Fruit fly (Drosophila melanogaster) whole organism, embryonic: ENCODE data around the gene CG2247.

Experiments used
- Ada2b ChIP-seq: fragments of 200-800 bp; sonication (Bioruptor generic); IDR thresholded peaks from 2 replicates; pipeline ENCODE4 v1.3.6; 2022; ENCODE audit warnings: missing biosample characterization, missing genetic modification characterization
- Atf-2 ChIP-seq: fragments of 200-800 bp; sonication (Bioruptor generic); optimal IDR thresholded peaks from 2 replicates; lab custom pipeline; 2016; ENCODE audit warnings: missing biosample characterization, missing genetic modification characterization
- Blimp-1 ChIP-seq: fragments of 200-800 bp; sonication (Bioruptor generic); optimal IDR thresholded peaks from 3 replicates; lab custom pipeline; 2018; ENCODE audit warnings: missing biosample characterization, missing genetic modification characterization, mild to moderate bottlenecking, moderate library complexity, missing genetic modification reagents
- Bteb2 ChIP-seq: fragments of 200-800 bp; sonication (Bioruptor generic); optimal IDR thresholded peaks from 2 replicates; lab custom pipeline; 2016; ENCODE audit warnings: missing biosample characterization, missing genetic modification characterization
- CG10209 ChIP-seq: fragments of 200-800 bp; sonication (Bioruptor generic); optimal IDR thresholded peaks from 3 replicates; lab custom pipeline; 2017; ENCODE audit warnings: missing biosample characterization, mild to moderate bottlenecking, missing genetic modification characterization, missing genetic modification reagents
- CG12219 ChIP-seq: fragments of 200-800 bp; sonication (Bioruptor generic); optimal IDR thresholded peaks from 3 replicates; lab custom pipeline; 2018; ENCODE audit warnings: missing biosample characterization, mild to moderate bottlenecking, missing genetic modification characterization
- CG1233 ChIP-seq: fragments of 200-800 bp; sonication (Bioruptor generic); optimal IDR thresholded peaks from 4 replicates; lab custom pipeline; 2018; ENCODE audit warnings: missing biosample characterization, mild to moderate bottlenecking, missing genetic modification characterization
- CG14441 ChIP-seq: fragments of 200-800 bp; sonication (Bioruptor generic); IDR thresholded peaks from 2 replicates; pipeline ENCODE4 v1.3.6; 2022; ENCODE audit warnings: missing biosample characterization, missing genetic modification characterization
- CG14965 ChIP-seq: fragments of 200-800 bp; sonication (Bioruptor generic); optimal IDR thresholded peaks from 2 replicates; lab custom pipeline; 2016; ENCODE audit warnings: missing biosample characterization, missing genetic modification characterization, borderline replicate concordance
- CG17186 ChIP-seq: fragments of 200-800 bp; sonication (Bioruptor generic); optimal IDR thresholded peaks from 3 replicates; lab custom pipeline; 2017; ENCODE audit warnings: missing biosample characterization, missing genetic modification reagents, missing genetic modification characterization
- CG1832 ChIP-seq: fragments of 200-800 bp; sonication (Bioruptor generic); optimal IDR thresholded peaks from 2 replicates; lab custom pipeline; 2017; ENCODE audit warnings: missing biosample characterization, mild to moderate bottlenecking, missing genetic modification characterization, inconsistent platforms
- CG2129 ChIP-seq: fragments of 200-800 bp; sonication (Bioruptor generic); IDR thresholded peaks from 2 replicates; pipeline ENCODE4 v1.3.6; 2022; ENCODE audit warnings: missing biosample characterization, missing genetic modification characterization; ENCODE audit not compliant: partially characterized antibody
- CG3163 ChIP-seq: fragments of 200-800 bp; sonication (Bioruptor generic); optimal IDR thresholded peaks from 3 replicates; lab custom pipeline; 2016; ENCODE audit warnings: missing biosample characterization, missing genetic modification characterization
- CG33213 ChIP-seq: fragments of 200-800 bp; sonication (Bioruptor generic); optimal IDR thresholded peaks from 3 replicates; lab custom pipeline; 2016; ENCODE audit warnings: missing biosample characterization, missing genetic modification characterization
- CG34376 ChIP-seq: fragments of 200-800 bp; sonication (Bioruptor generic); optimal IDR thresholded peaks from 2 replicates; lab custom pipeline; 2018; ENCODE audit warnings: missing biosample characterization, mild to moderate bottlenecking, missing genetic modification characterization
- CG4617 ChIP-seq: fragments of 200-800 bp; sonication (Bioruptor generic); optimal IDR thresholded peaks from 3 replicates; lab custom pipeline; 2016; ENCODE audit warnings: missing biosample characterization, missing genetic modification characterization, borderline replicate concordance
- CG7556 ChIP-seq: fragments of 200-800 bp; sonication (Bioruptor generic); optimal IDR thresholded peaks from 2 replicates; lab custom pipeline; 2017; ENCODE audit warnings: missing biosample characterization, mild to moderate bottlenecking, missing genetic modification characterization
- CG9215 ChIP-seq: fragments of 200-800 bp; sonication (Bioruptor generic); IDR thresholded peaks from 2 replicates; pipeline ENCODE4 v1.3.6; 2022; ENCODE audit warnings: missing biosample characterization, missing genetic modification characterization
- CHES-1-like ChIP-seq: fragments of 200-800 bp; sonication (Bioruptor generic); optimal IDR thresholded peaks from 2 replicates; lab custom pipeline; 2016; ENCODE audit warnings: missing biosample characterization, missing genetic modification characterization
- Camta ChIP-seq: fragments of 200-800 bp; sonication (Bioruptor generic); optimal IDR thresholded peaks from 2 replicates; lab custom pipeline; 2016; ENCODE audit warnings: missing biosample characterization, missing genetic modification characterization
- CrebB ChIP-seq: fragments of 200-800 bp; sonication (Bioruptor generic); optimal IDR thresholded peaks from 3 replicates; lab custom pipeline; 2018; ENCODE audit warnings: missing biosample characterization, mild to moderate bottlenecking, missing genetic modification characterization
- Dip3 ChIP-seq: fragments of 200-800 bp; sonication (Bioruptor generic); optimal IDR thresholded peaks from 3 replicates; lab custom pipeline; 2016; ENCODE audit warnings: missing biosample characterization, missing genetic modification characterization
- E2f1 ChIP-seq: fragments of 200-800 bp; sonication (Bioruptor generic); IDR thresholded peaks from 2 replicates; pipeline ENCODE4 v1.3.6; 2022; ENCODE audit warnings: missing biosample characterization, missing genetic modification characterization
- Ets97D ChIP-seq: fragments of 200-800 bp; sonication (Bioruptor generic); optimal IDR thresholded peaks from 3 replicates; lab custom pipeline; 2016; ENCODE audit warnings: missing biosample characterization, missing genetic modification characterization
- HLH4C ChIP-seq: fragments of 200-800 bp; sonication (Bioruptor generic); IDR thresholded peaks from 3 replicates; pipeline ENCODE4 v1.3.6; 2022; ENCODE audit warnings: missing biosample characterization, missing genetic modification characterization; ENCODE audit not compliant: partially characterized antibody
- MESR4 ChIP-seq: fragments of 200-800 bp; sonication (Bioruptor generic); optimal IDR thresholded peaks from 2 replicates; lab custom pipeline; 2018; ENCODE audit warnings: missing biosample characterization, mild to moderate bottlenecking, missing genetic modification characterization, moderate library complexity
- Nf-YC ChIP-seq: fragments of 200-800 bp; optimal IDR thresholded peaks from 3 replicates; lab custom pipeline; 2019; ENCODE audit warnings: missing biosample characterization, mild to moderate bottlenecking, missing genetic modification characterization, moderate library complexity
- Oaz ChIP-seq: fragments of 200-800 bp; sonication (Bioruptor generic); IDR thresholded peaks from 2 replicates; pipeline ENCODE4 v1.3.6; 2022; ENCODE audit warnings: missing biosample characterization, missing genetic modification characterization
- PHDP ChIP-seq: fragments of 200-800 bp; sonication (Bioruptor generic); optimal IDR thresholded peaks from 3 replicates; lab custom pipeline; 2018; ENCODE audit warnings: missing biosample characterization, mild to moderate bottlenecking, missing genetic modification characterization, moderate library complexity
- Sox100B ChIP-seq: fragments of 200-800 bp; sonication (Bioruptor generic); optimal IDR thresholded peaks from 3 replicates; lab custom pipeline; 2018; ENCODE audit warnings: missing biosample characterization, mild to moderate bottlenecking, missing genetic modification characterization
- Sox102F ChIP-seq: fragments of 200-800 bp; sonication (Bioruptor generic); optimal IDR thresholded peaks from 2 replicates; lab custom pipeline; 2018; ENCODE audit warnings: missing biosample characterization, mild to moderate bottlenecking, missing genetic modification characterization, moderate library complexity
- Taf1 ChIP-seq: fragments of 200-800 bp; sonication (Bioruptor generic); IDR thresholded peaks from 2 replicates; pipeline ENCODE4 v1.3.6; 2022; ENCODE audit warnings: missing biosample characterization, missing genetic modification characterization
- al ChIP-seq: fragments of 200-800 bp; sonication (Bioruptor generic); IDR thresholded peaks from 2 replicates; pipeline ENCODE4 v1.3.6; 2022; ENCODE audit warnings: missing biosample characterization, missing genetic modification characterization
- az2 ChIP-seq: fragments of 200-800 bp; sonication (Bioruptor generic); optimal IDR thresholded peaks from 3 replicates; lab custom pipeline; 2016; ENCODE audit warnings: missing biosample characterization, missing genetic modification characterization
- br ChIP-seq: fragments of >200 bp; optimal IDR thresholded peaks from 2 replicates; lab custom pipeline; 2017
- btn ChIP-seq: fragments of 200-800 bp; sonication (Bioruptor generic); optimal IDR thresholded peaks from 2 replicates; lab custom pipeline; 2016; ENCODE audit warnings: missing biosample characterization, missing genetic modification characterization
- chif ChIP-seq, 2 experiments: fragments of 200-800 bp; sonication (Bioruptor generic); optimal IDR thresholded peaks; 3 replicates each; lab custom pipeline; 2016; ENCODE audit warnings: missing biosample characterization in 2 of 2, missing genetic modification characterization in 2 of 2
- dysf ChIP-seq: fragments of 200-800 bp; sonication (Bioruptor generic); IDR thresholded peaks from 3 replicates; pipeline ENCODE4 v1.3.6; 2022; ENCODE audit warnings: missing biosample characterization, missing genetic modification characterization
- esg ChIP-seq: fragments of 200-800 bp; sonication (Bioruptor generic); conservative IDR thresholded peaks from 2 replicates; pipeline ENCODE4 v1.3.6; 2022; ENCODE audit warnings: missing biosample characterization, missing genetic modification characterization
- eyg ChIP-seq: fragments of 200-800 bp; sonication (Bioruptor generic); optimal IDR thresholded peaks from 3 replicates; lab custom pipeline; 2016; ENCODE audit warnings: missing biosample characterization, missing genetic modification characterization
- fu2 ChIP-seq: fragments of 200-800 bp; sonication (Bioruptor generic); optimal IDR thresholded peaks from 2 replicates; lab custom pipeline; 2016; ENCODE audit warnings: missing biosample characterization, missing genetic modification characterization
- gcm2 ChIP-seq: fragments of 200-800 bp; sonication (Bioruptor generic); optimal IDR thresholded peaks from 2 replicates; lab custom pipeline; 2016; ENCODE audit warnings: missing biosample characterization, missing genetic modification characterization
- ken ChIP-seq: fragments of 200-800 bp; sonication (Bioruptor generic); IDR thresholded peaks from 3 replicates; pipeline ENCODE4 v1.3.6; 2022; ENCODE audit warnings: missing biosample characterization, missing genetic modification characterization
- lola ChIP-seq, 3 experiments: fragments of >200 bp in 2 of 3; fragments of 200-800 bp in 1 of 3; sonication (Bioruptor generic) in 1 of 3; optimal IDR thresholded peaks; 2 replicates each; lab custom pipeline; 2017 to 2019; ENCODE audit warnings: missing biosample characterization in 3 of 3, missing genetic modification characterization in 3 of 3, mild to moderate bottlenecking in 1 of 3, moderate library complexity in 1 of 3
- lov ChIP-seq, 2 experiments: fragments of 200-800 bp in 1 of 2; fragments of >200 bp in 1 of 2; sonication (Bioruptor generic) in 1 of 2; IDR thresholded peaks in 1 of 2; optimal IDR thresholded peaks in 1 of 2; 2 replicates in 1 of 2; 3 replicates in 1 of 2; pipeline versions ENCODE4 v1.3.6 to Lab custom; 2017 to 2022; ENCODE audit warnings: missing biosample characterization in 1 of 2, missing genetic modification characterization in 1 of 2
- odd ChIP-seq: fragments of 200-800 bp; sonication (Bioruptor generic); optimal IDR thresholded peaks from 2 replicates; lab custom pipeline; 2017; ENCODE audit warnings: missing biosample characterization, mild to moderate bottlenecking, missing genetic modification characterization
- p53 ChIP-seq: fragments of 200-800 bp; sonication (Bioruptor generic); optimal IDR thresholded peaks from 2 replicates; lab custom pipeline; 2016; ENCODE audit warnings: missing biosample characterization, missing genetic modification characterization
- slou ChIP-seq: fragments of 200-800 bp; sonication (Bioruptor generic); optimal IDR thresholded peaks from 3 replicates; lab custom pipeline; 2016; ENCODE audit warnings: missing biosample characterization, missing genetic modification characterization
- sqz ChIP-seq: fragments of 200-800 bp; sonication (Bioruptor generic); optimal IDR thresholded peaks from 3 replicates; lab custom pipeline; 2018; ENCODE audit warnings: missing biosample characterization, mild to moderate bottlenecking, missing genetic modification characterization
- sug ChIP-seq: fragments of 200-800 bp; optimal IDR thresholded peaks from 2 replicates; lab custom pipeline; 2019; ENCODE audit warnings: missing biosample characterization, mild to moderate bottlenecking, missing genetic modification characterization, moderate library complexity
- tio ChIP-seq: fragments of 200-800 bp; sonication (Bioruptor generic); optimal IDR thresholded peaks from 2 replicates; lab custom pipeline; 2017; ENCODE audit warnings: missing biosample characterization, missing genetic modification characterization, inconsistent platforms
- zfh1 ChIP-seq: fragments of 200-800 bp; sonication (Bioruptor generic); IDR thresholded peaks from 3 replicates; pipeline ENCODE4 v1.3.6; 2022; ENCODE audit warnings: missing biosample characterization, missing genetic modification characterization

Gene CG2247

dm6 chrX:11578841-11579240, 32.6 kb downstream of the CG2247 start (continued):
- TF ChIP-seq ken (GFP tag; lab: Robert Waterston, UW) (no peak), E2f1 (GFP tag; lab: Robert Waterston, UW) (no peak), Atf-2 (GFP tag; lab: Kevin White, UChicago) (no peak), Blimp-1 (GFP tag; lab: Kevin White, UChicago) (no peak), PHDP (tag; lab: Kevin White, UChicago) (no peak), MESR4 (GFP tag; lab: Kevin White, UChicago) (peak; percentile 45), CG34376 (no peak), CG2129 (GFP tag; lab: Robert Waterston, UW) (no peak), Nf-YC (tag; lab: Kevin White, UChicago) (no peak), esg (no peak), CG10209 (GFP tag; lab: Kevin White, UChicago) (no peak), CG12219 (GFP tag; lab: Kevin White, UChicago) (no peak), eyg (GFP tag; lab: Kevin White, UChicago) (no peak), sqz (GFP tag; lab: Kevin White, UChicago) (no peak), CG17186 (GFP tag; lab: Kevin White, UChicago) (no peak), dysf (no peak), lola (GFP tag; optimal IDR thresholded peaks at IDR 0.05; lab: Kevin White, UChicago) (no peak), btn (no peak), Sox100B (GFP tag; lab: Kevin White, UChicago) (no peak), Oaz (GFP tag; lab: Robert Waterston, UW) (no peak), al (GFP tag; lab: Robert Waterston, UW) (no peak), CG14965 (no peak), CG14441 (GFP tag; lab: Robert Waterston, UW) (no peak), CrebB (tag; lab: Kevin White, UChicago) (no peak), Dip3 (GFP tag; lab: Kevin White, UChicago) (no peak), az2 (no peak), CG1233 (GFP tag; lab: Kevin White, UChicago) (no peak), Bteb2 (GFP tag; lab: Kevin White, UChicago) (no peak), CG9215 (GFP tag; lab: Robert Waterston, UW) (no peak), sug (tag; lab: Kevin White, UChicago) (no peak), lov (optimal IDR thresholded peaks at IDR 0.05; lab: Kevin White, UChicago) (no peak), lov (GFP tag; IDR thresholded peaks at IDR 0.05; lab: Robert Waterston, UW) (no peak), CG3163 (no peak), HLH4C (GFP tag; lab: Robert Waterston, UW) (no peak), zfh1 (GFP tag; lab: Robert Waterston, UW) (no peak), gcm2 (no peak), p53 (GFP tag; lab: Kevin White, UChicago) (no peak), Camta (GFP tag; lab: Kevin White, UChicago) (no peak), CG1832 (GFP tag; lab: Kevin White, UChicago) (no peak), fu2 (GFP tag; lab: Kevin White, UChicago) (no peak), CG4617 (no peak), tio (GFP tag; lab: Kevin White, UChicago) (no peak), CG7556 (GFP tag; lab: Kevin White, UChicago) (no peak), Sox102F (GFP tag; lab: Kevin White, UChicago) (no peak), br (lab: Kevin White, UChicago) (no peak), chif (GFP tag; optimal IDR thresholded peaks at IDR 0.05; lab: Kevin White, UChicago) (no peak), slou (GFP tag; lab: Kevin White, UChicago) (no peak), odd (GFP tag; lab: Kevin White, UChicago) (no peak), Ets97D (GFP tag; lab: Kevin White, UChicago) (peak; percentile 68), CG33213 (GFP tag; lab: Kevin White, UChicago) (peak; percentile 92), CHES-1-like (GFP tag; lab: Kevin White, UChicago) (no peak), Ada2b (GFP tag; lab: Robert Waterston, UW) (no peak), Taf1 (no peak)
